Fruit fly (Drosophila melanogaster) whole organism: ENCODE data around the gene CG44142.

Experiments used
- Dll ChIP-seq: fragments of >200 bp; optimal IDR thresholded peaks from 2 replicates; lab custom pipeline; 2017
- pan ChIP-seq: fragments of >200 bp; optimal IDR thresholded peaks from 2 replicates; lab custom pipeline; 2017
- usp ChIP-seq: fragments of >200 bp; optimal IDR thresholded peaks from 2 replicates; lab custom pipeline; 2017; ENCODE audit warnings: missing biosample characterization, missing genetic modification characterization, mixed read lengths

- TF ChIP-seq pan (lab: Kevin White, UChicago) (no peak), Dll (no peak), usp (GFP tag; lab: Kevin White, UChicago) (no peak)
These were observed 22.7 kb downstream of the CG44142 start, which contains the start of gene Osi22 for dm6 chr3R:13290329-13290728.
